Worm (Caenorhabditis elegans): ENCODE data around the gene C18G1.8.

DNA sequence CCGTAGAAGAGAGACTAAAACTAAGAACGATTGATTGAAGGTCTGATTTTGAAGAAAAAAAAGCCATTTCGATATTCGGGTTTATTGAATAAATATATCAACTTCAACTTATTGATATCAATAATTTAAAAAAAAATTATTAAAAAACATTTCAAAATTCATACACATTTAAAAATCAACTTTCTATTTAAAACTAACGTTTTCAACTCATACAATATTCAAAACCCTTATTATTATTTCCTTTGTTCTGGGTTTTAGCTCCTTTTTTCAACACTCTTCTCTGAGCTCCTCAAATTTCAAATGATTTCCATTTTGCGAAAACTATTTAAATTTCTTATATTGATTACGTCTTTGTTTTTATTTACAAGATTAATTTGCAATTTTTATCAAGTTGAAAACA is 21.1 kb downstream of the C18G1.8 start, which contains the start of gene C18G1.7:
- TF ChIP-seq F49E8.2 (tag; optimal IDR thresholded peaks at IDR 0.05; ENCODE audit: borderline replicate concordance) (no peak), snpc-1.2 (GFP tag; IDR thresholded peaks at IDR 0.05) (no peak), egl-27 (tag; optimal IDR thresholded peaks at IDR 0.05) (no peak), fos-1 (tag; optimal IDR thresholded peaks at IDR 0.05) (no peak), unc-39 (tag; optimal IDR thresholded peaks at IDR 0.05) (no peak), fkh-10 (GFP tag; optimal IDR thresholded peaks at IDR 0.05) (no peak), ceh-62 (tag; optimal IDR thresholded peaks at IDR 0.05) (no peak), ceh-82 (tag; optimal IDR thresholded peaks at IDR 0.05) (no peak), nhr-237 (tag; optimal IDR thresholded peaks at IDR 0.05) (no peak), pha-4 (GFP tag; IDR thresholded peaks at IDR 0.05) (no peak), pha-4 (tag; optimal IDR thresholded peaks at IDR 0.05) (no peak), nhr-77 (tag; optimal IDR thresholded peaks at IDR 0.05) (no peak), aha-1 (tag) (no peak), nhr-28 (tag; optimal IDR thresholded peaks at IDR 0.05) (no peak)

Data from whole organism, L4 larva.